Worm (Caenorhabditis elegans): Measurements from ENCODE around the gene metl-1.

Gene metl-1

DNA sequence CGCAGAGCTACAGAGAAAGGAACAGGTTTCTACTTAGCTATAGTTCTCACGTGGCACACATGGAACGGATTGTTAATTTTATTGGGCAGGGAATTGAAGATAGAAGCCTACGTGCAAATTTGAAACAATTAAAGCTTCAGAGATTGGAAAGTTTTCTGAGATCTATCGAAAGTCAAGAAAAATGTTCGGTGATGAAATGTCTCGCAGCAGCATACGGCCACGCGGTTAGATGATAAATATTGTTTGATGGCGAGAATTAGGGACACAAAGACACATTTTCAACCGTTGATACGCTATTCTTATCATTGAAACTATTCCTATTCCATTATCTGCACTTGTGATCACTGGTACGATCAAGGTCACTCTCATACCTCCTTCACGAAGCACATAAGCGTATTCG, 833 bp downstream of the metl-1 start:
- TF ChIP-seq mls-2 (tag; optimal IDR thresholded peaks at IDR 0.05) (no peak), elt-3 (tag; optimal IDR thresholded peaks at IDR 0.05) (peak; percentile 7)

DNA sequence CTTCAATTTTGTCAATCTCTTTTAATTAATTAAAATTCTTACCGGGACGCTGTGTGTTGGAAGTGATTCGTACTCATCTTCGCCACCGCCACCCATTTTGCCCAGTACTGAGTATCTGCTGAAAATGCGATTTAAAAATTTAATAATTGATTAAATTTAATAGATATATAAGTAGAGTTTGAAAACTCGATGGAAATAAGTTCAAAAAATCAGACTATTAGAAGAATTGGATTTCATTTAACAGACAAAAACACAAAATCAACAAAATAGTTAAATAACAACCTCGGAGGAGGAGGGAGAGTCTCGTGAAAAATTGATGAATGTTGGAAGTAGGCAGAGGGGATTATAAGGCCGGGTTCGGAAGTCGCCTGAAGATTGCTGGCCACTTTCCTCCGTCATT, 1.5 kb downstream of the metl-1 start, which contains the start of gene mfn-1:
Gene mfn-1, minus strand, starts transcription at position 101 of the 400 bp plus-strand sequence.
- no peak for TF ChIP-seq nhr-76 (tag; optimal IDR thresholded peaks at IDR 0.05)
- no peak for TF ChIP-seq lin-32 (GFP tag; optimal IDR thresholded peaks at IDR 0.05)
- no peak for TF ChIP-seq unc-120 (tag; optimal IDR thresholded peaks at IDR 0.05; ENCODE audit: poor library complexity, severe bottlenecking)
- no peak for TF ChIP-seq mab-5 (tag; optimal IDR thresholded peaks at IDR 0.05)
- no peak for TF ChIP-seq lsy-2 (tag; optimal IDR thresholded peaks at IDR 0.05)
- no peak for TF ChIP-seq unc-39 (tag; optimal IDR thresholded peaks at IDR 0.05)

DNA sequence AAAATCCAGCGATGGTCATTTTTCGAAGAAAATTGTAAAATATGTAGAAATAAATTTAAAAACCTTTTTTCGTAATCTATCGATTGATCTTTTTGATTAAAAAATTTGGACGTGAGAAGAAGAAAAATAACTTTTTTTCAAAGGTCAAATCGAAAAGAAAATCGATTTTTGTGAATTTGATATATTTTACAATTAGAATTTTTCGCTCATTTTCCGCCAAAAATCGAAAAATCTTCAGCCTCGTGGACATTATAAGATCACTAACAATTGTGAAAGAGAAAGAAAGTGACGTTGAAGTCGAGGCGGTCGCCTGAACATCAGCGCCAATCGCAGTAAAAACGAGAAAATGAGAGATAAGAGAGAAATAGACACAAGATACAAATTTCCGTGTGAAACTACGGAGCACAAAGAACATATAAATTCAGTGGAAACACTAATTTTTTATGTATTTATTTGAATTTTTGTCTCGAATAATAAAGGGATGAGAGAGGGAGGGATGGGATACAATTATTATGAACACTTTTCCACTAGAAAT, 3.7 kb downstream of the metl-1 start, which contains the start of gene cisd-1:
Gene cisd-1, minus strand, starts transcription at position 51 of the 535 bp plus-strand sequence.
- TF ChIP-seq elt-3 (tag; optimal IDR thresholded peaks at IDR 0.05) = no peak
- no peak for TF ChIP-seq unc-120 (tag; optimal IDR thresholded peaks at IDR 0.05; ENCODE audit: poor library complexity, severe bottlenecking)
- no peak for TF ChIP-seq zip-8 (tag; optimal IDR thresholded peaks at IDR 0.05)
- no peak for TF ChIP-seq blmp-1 (tag; optimal IDR thresholded peaks at IDR 0.05)
- no peak for TF ChIP-seq pha-4 (tag; optimal IDR thresholded peaks at IDR 0.05)
- no peak for TF ChIP-seq flh-1 (GFP tag; optimal IDR thresholded peaks at IDR 0.05)
- TF ChIP-seq hlh-1 (tag; optimal IDR thresholded peaks at IDR 0.05) = no peak
- no peak for TF ChIP-seq sem-2 (GFP tag; optimal IDR thresholded peaks at IDR 0.05)
- no peak for TF ChIP-seq mab-5 (tag; optimal IDR thresholded peaks at IDR 0.05)
- no peak for TF ChIP-seq unc-39 (tag; optimal IDR thresholded peaks at IDR 0.05)
- no peak for TF ChIP-seq ceh-43 (GFP tag; optimal IDR thresholded peaks at IDR 0.05)
- no peak for TF ChIP-seq mls-2 (tag; optimal IDR thresholded peaks at IDR 0.05)
- no peak for TF ChIP-seq cnd-1 (tag; optimal IDR thresholded peaks at IDR 0.05)
- TF ChIP-seq drap-1 (GFP tag; optimal IDR thresholded peaks at IDR 0.05) = no peak
- no peak for TF ChIP-seq nhr-76 (tag; optimal IDR thresholded peaks at IDR 0.05)
- TF ChIP-seq ces-1 (GFP tag; optimal IDR thresholded peaks at IDR 0.05) = no peak
- no peak for TF ChIP-seq ham-2 (GFP tag; optimal IDR thresholded peaks at IDR 0.05)
- no peak for TF ChIP-seq nhr-2 (tag; optimal IDR thresholded peaks at IDR 0.05)
- TF ChIP-seq lsy-2 (tag; optimal IDR thresholded peaks at IDR 0.05) = no peak

DNA sequence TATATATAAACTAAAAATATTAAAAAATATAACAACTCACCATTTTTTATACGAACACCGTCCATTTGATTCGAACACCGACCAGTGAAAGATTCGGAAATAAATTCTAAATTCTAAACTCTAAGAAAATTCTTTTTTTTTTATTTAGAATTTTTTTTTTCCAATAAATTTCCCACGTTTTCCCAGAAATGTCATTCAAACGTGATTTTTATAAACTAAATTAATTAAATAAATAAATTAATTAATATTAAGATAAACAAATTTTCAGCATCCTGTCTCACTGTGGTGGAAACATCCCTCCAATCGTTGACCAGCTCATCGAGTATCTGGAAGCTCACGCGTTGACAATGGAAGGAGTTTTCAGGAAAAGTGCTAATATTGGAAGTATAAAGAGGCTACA, 5.8 kb downstream of the metl-1 start, which contains the start of gene klp-17:
Gene klp-17, minus strand, starts transcription at position 101 of the 400 bp plus-strand sequence.
- TF ChIP-seq ceh-43 (GFP tag; optimal IDR thresholded peaks at IDR 0.05) = no peak
- no peak for TF ChIP-seq zip-8 (tag; optimal IDR thresholded peaks at IDR 0.05)
- no peak for TF ChIP-seq elt-3 (tag; optimal IDR thresholded peaks at IDR 0.05)
- no peak for TF ChIP-seq unc-120 (tag; optimal IDR thresholded peaks at IDR 0.05; ENCODE audit: poor library complexity, severe bottlenecking)
- no peak for TF ChIP-seq sem-2 (GFP tag; optimal IDR thresholded peaks at IDR 0.05)
- no peak for TF ChIP-seq sptf-1 (tag; optimal IDR thresholded peaks at IDR 0.05)
- no peak for TF ChIP-seq ceh-39 (tag; optimal IDR thresholded peaks at IDR 0.05)
- TF ChIP-seq elt-1 (tag; optimal IDR thresholded peaks at IDR 0.05; ENCODE audit: borderline replicate concordance, insufficient read depth) = no peak

DNA sequence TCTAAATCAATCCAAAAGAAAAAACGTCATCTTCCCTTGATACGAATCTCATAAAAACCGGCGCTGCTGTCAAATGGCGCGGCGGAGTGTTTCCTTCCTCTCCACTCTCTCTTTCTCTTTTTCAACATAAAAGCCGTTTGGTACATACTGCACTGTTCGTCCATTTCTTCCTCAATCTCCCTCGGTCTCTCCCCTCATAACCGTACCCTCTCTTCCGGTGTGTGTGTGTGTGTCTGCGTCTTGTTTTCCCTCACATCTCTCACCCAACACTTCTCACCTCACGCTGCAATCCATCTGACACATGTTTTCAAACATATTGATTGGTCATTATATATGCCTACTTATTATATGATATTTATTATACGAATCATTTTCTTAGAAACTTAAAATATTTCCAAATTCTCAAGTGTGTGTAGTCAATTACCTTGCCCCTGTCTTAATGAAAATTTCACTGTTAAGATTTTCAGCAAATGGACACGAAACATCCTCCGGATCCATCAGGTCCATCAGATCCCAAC, 8.9 kb downstream of the metl-1 start, which contains the start of the genes aars-1 and rga-1:
Gene aars-1, minus strand, starts transcription at position 71 of the 518 bp plus-strand sequence.
Gene rga-1, plus strand, starts transcription at position 468 of the 518 bp plus-strand sequence.
- TF ChIP-seq pha-4 (tag; optimal IDR thresholded peaks at IDR 0.05) = peak; percentile 38
- no peak for TF ChIP-seq hlh-1 (tag; optimal IDR thresholded peaks at IDR 0.05)
- TF ChIP-seq lsy-2 (tag; optimal IDR thresholded peaks at IDR 0.05) = peak; percentile 52
- TF ChIP-seq ham-2 (GFP tag; optimal IDR thresholded peaks at IDR 0.05) = peak; percentile 41
- no peak for TF ChIP-seq sem-2 (GFP tag; optimal IDR thresholded peaks at IDR 0.05)
- peak; percentile 20 for TF ChIP-seq unc-62 (GFP tag; optimal IDR thresholded peaks at IDR 0.05)
- TF ChIP-seq nhr-12 (tag; optimal IDR thresholded peaks at IDR 0.05) = no peak
- peak; percentile 11 for TF ChIP-seq ces-1 (GFP tag; optimal IDR thresholded peaks at IDR 0.05)
- peak; percentile 43 for TF ChIP-seq blmp-1 (tag; optimal IDR thresholded peaks at IDR 0.05)
- no peak for TF ChIP-seq unc-120 (tag; optimal IDR thresholded peaks at IDR 0.05; ENCODE audit: poor library complexity, severe bottlenecking)
- TF ChIP-seq unc-39 (tag; optimal IDR thresholded peaks at IDR 0.05) = no peak

DNA sequence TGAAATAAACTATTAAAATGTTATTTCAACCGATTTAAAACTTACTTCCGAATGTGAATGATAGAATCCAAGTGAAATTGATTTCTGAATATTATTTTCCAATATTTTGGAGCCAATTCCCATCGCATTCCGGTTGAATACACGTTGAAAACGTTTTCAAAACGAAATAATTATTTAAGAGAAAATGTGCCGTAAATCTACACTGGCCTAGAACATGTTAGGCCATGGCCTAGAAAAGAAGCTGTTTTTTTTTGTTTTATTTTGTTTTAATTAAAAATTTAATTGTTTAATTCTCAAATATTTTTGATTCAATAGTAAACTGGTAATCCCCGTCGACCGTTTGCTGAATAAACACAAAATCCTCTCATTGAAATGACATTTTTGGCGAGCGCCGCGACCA, 9.5 kb downstream of the metl-1 start:
- TF ChIP-seq ces-1 (GFP tag; optimal IDR thresholded peaks at IDR 0.05) (peak; percentile 29), sptf-1 (tag; optimal IDR thresholded peaks at IDR 0.05) (no peak)
